Fruit fly (Drosophila melanogaster) whole organism, embryonic: ENCODE measurements around the gene RpL32.
A peak's percentile ranks its signal among the peaks of the same experiment; 100 is the strongest.

Source experiments
- Antp ChIP-seq: fragments of 200-800 bp; sonication (Bioruptor generic); optimal IDR thresholded peaks from 3 replicates; lab custom pipeline; 2016; ENCODE audit warnings: missing biosample characterization, missing genetic modification characterization
- CG11398 ChIP-seq: fragments of 200-800 bp; sonication (Bioruptor generic); optimal IDR thresholded peaks from 2 replicates; lab custom pipeline; 2016; ENCODE audit warnings: missing biosample characterization, missing genetic modification characterization
- CG11504 ChIP-seq: fragments of 200-800 bp; sonication (Bioruptor generic); optimal IDR thresholded peaks from 3 replicates; lab custom pipeline; 2019; ENCODE audit warnings: missing biosample characterization, mild to moderate bottlenecking, missing genetic modification characterization, moderate library complexity
- CG12299 ChIP-seq: fragments of 200-800 bp; sonication (Bioruptor generic); optimal IDR thresholded peaks from 2 replicates; lab custom pipeline; 2018; ENCODE audit warnings: missing biosample characterization, mild to moderate bottlenecking, missing genetic modification characterization
- CG14014 ChIP-seq: fragments of 200-800 bp; sonication (Bioruptor generic); IDR thresholded peaks from 2 replicates; pipeline ENCODE4 v1.3.6; 2022; ENCODE audit warnings: missing biosample characterization, missing genetic modification characterization
- CG17802 ChIP-seq: fragments of 200-800 bp; sonication (Bioruptor generic); optimal IDR thresholded peaks from 2 replicates; lab custom pipeline; 2018; ENCODE audit warnings: missing biosample characterization, mild to moderate bottlenecking, missing genetic modification characterization, moderate library complexity
- CG18262 ChIP-seq: fragments of 200-800 bp; optimal IDR thresholded peaks from 3 replicates; lab custom pipeline; 2019; ENCODE audit warnings: missing biosample characterization, mild to moderate bottlenecking, missing genetic modification characterization, moderate library complexity
- CG18599 ChIP-seq: fragments of 200-800 bp; sonication (Bioruptor generic); optimal IDR thresholded peaks from 3 replicates; lab custom pipeline; 2017; ENCODE audit warnings: missing biosample characterization, missing genetic modification characterization, mild to moderate bottlenecking, moderate library complexity, missing genetic modification reagents
- CG2116 ChIP-seq: fragments of 200-800 bp; sonication (Bioruptor generic); optimal IDR thresholded peaks from 3 replicates; lab custom pipeline; 2018; ENCODE audit warnings: missing biosample characterization, mild to moderate bottlenecking, missing genetic modification characterization
- CG32532 ChIP-seq: fragments of 200-800 bp; sonication (Bioruptor generic); IDR thresholded peaks from 2 replicates; pipeline ENCODE4 v1.3.6; 2022; ENCODE audit warnings: missing biosample characterization, missing genetic modification characterization
- CG3838 ChIP-seq: fragments of 200-800 bp; sonication (Bioruptor generic); optimal IDR thresholded peaks from 3 replicates; lab custom pipeline; 2016; ENCODE audit warnings: missing biosample characterization, missing genetic modification characterization
- CG4360 ChIP-seq: fragments of 200-800 bp; sonication (Bioruptor generic); IDR thresholded peaks from 2 replicates; pipeline ENCODE4 v1.3.6; 2022; ENCODE audit warnings: missing biosample characterization, missing genetic modification characterization
- CG4404 ChIP-seq: fragments of 200-800 bp; sonication (Bioruptor generic); IDR thresholded peaks from 2 replicates; pipeline ENCODE4 v1.3.6; 2022; ENCODE audit warnings: missing biosample characterization, missing genetic modification characterization
- CG6654 ChIP-seq: fragments of 200-800 bp; sonication (Bioruptor generic); optimal IDR thresholded peaks from 2 replicates; lab custom pipeline; 2017; ENCODE audit warnings: missing biosample characterization, mild to moderate bottlenecking, missing genetic modification characterization
- CG6791 ChIP-seq: fragments of 200-800 bp; sonication (Bioruptor generic); IDR thresholded peaks from 3 replicates; pipeline ENCODE4 v1.3.6; 2022; ENCODE audit warnings: missing biosample characterization, missing genetic modification characterization; ENCODE audit not compliant: partially characterized antibody
- CG6854 ChIP-seq: fragments of 200-800 bp; sonication (Bioruptor generic); optimal IDR thresholded peaks from 3 replicates; lab custom pipeline; 2017; ENCODE audit warnings: missing biosample characterization, mild to moderate bottlenecking, missing genetic modification characterization
- CG7372 ChIP-seq: fragments of 200-800 bp; sonication (Bioruptor generic); IDR thresholded peaks from 2 replicates; pipeline ENCODE4 v1.3.6; 2022; ENCODE audit warnings: missing biosample characterization, missing genetic modification characterization
- CG7928 ChIP-seq: fragments of 200-800 bp; sonication (Bioruptor generic); optimal IDR thresholded peaks from 2 replicates; lab custom pipeline; 2017; ENCODE audit warnings: missing biosample characterization, mild to moderate bottlenecking, missing genetic modification characterization
- CG8765 ChIP-seq: fragments of 200-800 bp; sonication (Bioruptor generic); IDR thresholded peaks from 2 replicates; pipeline ENCODE4 v1.3.6; 2022; ENCODE audit warnings: missing biosample characterization, missing genetic modification characterization
- CG8924 ChIP-seq: fragments of 200-800 bp; optimal IDR thresholded peaks from 3 replicates; lab custom pipeline; 2019; ENCODE audit warnings: missing biosample characterization, mild to moderate bottlenecking, missing genetic modification characterization, moderate library complexity
- Dll ChIP-seq: fragments of 200-800 bp; sonication (Bioruptor generic); IDR thresholded peaks from 4 replicates; pipeline ENCODE4 v1.3.6; 2022; ENCODE audit warnings: missing biosample characterization, missing genetic modification characterization; ENCODE audit not compliant: partially characterized antibody
- Gug ChIP-seq: fragments of 200-800 bp; sonication (Bioruptor generic); IDR thresholded peaks from 4 replicates; pipeline ENCODE4 v1.3.6; 2022; ENCODE audit warnings: missing biosample characterization, missing genetic modification characterization
- HLH4C ChIP-seq: fragments of 200-800 bp; sonication (Bioruptor generic); IDR thresholded peaks from 3 replicates; pipeline ENCODE4 v1.3.6; 2022; ENCODE audit warnings: missing biosample characterization, missing genetic modification characterization; ENCODE audit not compliant: partially characterized antibody
- Meics ChIP-seq: fragments of 200-800 bp; sonication (Bioruptor generic); optimal IDR thresholded peaks from 2 replicates; lab custom pipeline; 2017; ENCODE audit warnings: missing biosample characterization, mild to moderate bottlenecking, missing genetic modification characterization
- Mrtf ChIP-seq: fragments of 200-800 bp; sonication (Bioruptor generic); IDR thresholded peaks from 3 replicates; pipeline ENCODE4 v1.3.6; 2022; ENCODE audit warnings: missing biosample characterization, missing genetic modification characterization
- Myb ChIP-seq: fragments of 200-800 bp; sonication (Bioruptor generic); optimal IDR thresholded peaks from 2 replicates; lab custom pipeline; 2016; ENCODE audit warnings: missing biosample characterization, missing genetic modification characterization
- Optix ChIP-seq: fragments of 200-800 bp; sonication (Bioruptor generic); IDR thresholded peaks from 3 replicates; pipeline ENCODE4 v1.3.6; 2022; ENCODE audit warnings: missing biosample characterization, missing genetic modification characterization
- Pdp1 ChIP-seq, 2 experiments: fragments of 200-800 bp; sonication (Bioruptor generic); optimal IDR thresholded peaks; 3 replicates each; lab custom pipeline; 2016; ENCODE audit warnings: missing biosample characterization in 2 of 2, missing genetic modification characterization in 2 of 2, mild to moderate bottlenecking in 1 of 2, moderate library complexity in 1 of 2
- Tbp ChIP-seq: fragments of >200 bp; optimal IDR thresholded peaks from 2 replicates; lab custom pipeline; 2018; ENCODE audit warnings: missing biosample characterization, missing genetic modification characterization
- abd-A ChIP-seq: fragments of 200-800 bp; sonication (Bioruptor generic); optimal IDR thresholded peaks from 3 replicates; lab custom pipeline; 2019; ENCODE audit warnings: missing biosample characterization, mild to moderate bottlenecking, missing genetic modification characterization, moderate library complexity
- bbx ChIP-seq: fragments of 200-800 bp; sonication (Bioruptor generic); IDR thresholded peaks from 2 replicates; pipeline ENCODE4 v1.3.6; 2022; ENCODE audit warnings: missing biosample characterization, missing genetic modification characterization; ENCODE audit not compliant: partially characterized antibody
- chinmo ChIP-seq: fragments of 200-800 bp; sonication (Bioruptor generic); IDR thresholded peaks from 4 replicates; pipeline ENCODE4 v1.3.6; 2022; ENCODE audit warnings: missing biosample characterization, missing genetic modification characterization; ENCODE audit not compliant: partially characterized antibody
- chn ChIP-seq: fragments of 200-800 bp; sonication (Bioruptor generic); optimal IDR thresholded peaks from 2 replicates; lab custom pipeline; 2016; ENCODE audit warnings: missing biosample characterization, missing genetic modification characterization
- crol ChIP-seq: fragments of 200-800 bp; sonication (Bioruptor generic); IDR thresholded peaks from 2 replicates; pipeline ENCODE4 v1.3.6; 2022; ENCODE audit warnings: missing biosample characterization, missing genetic modification characterization
- ftz-f1 ChIP-seq: fragments of 200-800 bp; sonication (Bioruptor generic); optimal IDR thresholded peaks from 2 replicates; lab custom pipeline; 2016; ENCODE audit warnings: missing biosample characterization, missing genetic modification characterization
- grau ChIP-seq: fragments of 200-800 bp; optimal IDR thresholded peaks from 3 replicates; lab custom pipeline; 2019; ENCODE audit warnings: missing biosample characterization, mild to moderate bottlenecking, missing genetic modification characterization, moderate library complexity
- nerfin-2 ChIP-seq: fragments of 200-800 bp; sonication (Bioruptor generic); IDR thresholded peaks from 2 replicates; pipeline ENCODE4 v1.3.6; 2022; ENCODE audit warnings: missing biosample characterization, missing genetic modification characterization; ENCODE audit not compliant: partially characterized antibody
- otp ChIP-seq: fragments of 200-800 bp; sonication (Bioruptor generic); IDR thresholded peaks from 3 replicates; pipeline ENCODE4, ENCODE4 v1.3.6; 2022; ENCODE audit warnings: missing biosample characterization, missing genetic modification characterization
- pan ChIP-seq, 4 experiments: fragments of >200 bp in 3 of 4; fragments of 200-800 bp in 1 of 4; sonication (Bioruptor generic) in 1 of 4; optimal IDR thresholded peaks in 3 of 4; IDR thresholded peaks in 1 of 4; 2 replicates each; pipeline versions ENCODE4 v1.3.6 to Lab custom; 2017 to 2022; ENCODE audit warnings: missing biosample characterization in 2 of 4, missing genetic modification characterization in 2 of 4, mixed read lengths in 1 of 4
- sd ChIP-seq: fragments of 200-800 bp; sonication (Bioruptor generic); optimal IDR thresholded peaks from 3 replicates; lab custom pipeline; 2018; ENCODE audit warnings: missing biosample characterization, mild to moderate bottlenecking, missing genetic modification characterization, moderate library complexity
- slp2 ChIP-seq: fragments of 200-800 bp; sonication (Bioruptor generic); optimal IDR thresholded peaks from 2 replicates; lab custom pipeline; 2016; ENCODE audit warnings: missing biosample characterization, missing genetic modification characterization

The RpL32 gene

dm6 chr3R:30060451-30061153 is 14.6 kb upstream of the RpL32 start (continued):
- TF ChIP-seq bbx (GFP tag; lab: Robert Waterston, UW) = peak; percentile 47; the same call in 1 of the 2 replicates
- no peak for TF ChIP-seq CG4404 (GFP tag; lab: Robert Waterston, UW)
- no peak for TF ChIP-seq Myb (GFP tag; lab: Kevin White, UChicago)
- no peak for TF ChIP-seq CG18599
- no peak for TF ChIP-seq slp2 (GFP tag; lab: Kevin White, UChicago)
- no peak for TF ChIP-seq Antp (GFP tag; lab: Kevin White, UChicago)
- no peak for TF ChIP-seq Mrtf (GFP tag; lab: Robert Waterston, UW)
- TF ChIP-seq CG3838 (GFP tag; lab: Kevin White, UChicago) = no peak
- no peak for TF ChIP-seq Tbp (GFP tag; lab: Kevin White, UChicago)
- no peak for TF ChIP-seq CG11398 (GFP tag; lab: Kevin White, UChicago)
- TF ChIP-seq abd-A (tag; lab: Kevin White, UChicago) = peak; percentile 90
- TF ChIP-seq CG32532 (GFP tag; lab: Robert Waterston, UW) = no peak
- TF ChIP-seq CG12299 (tag; lab: Kevin White, UChicago) = no peak
- no peak for TF ChIP-seq Meics (GFP tag; lab: Kevin White, UChicago)
- no peak for TF ChIP-seq chn (GFP tag; lab: Kevin White, UChicago)
- no peak for TF ChIP-seq CG7928 (GFP tag; lab: Kevin White, UChicago)
- TF ChIP-seq Dll (GFP tag; lab: Robert Waterston, UW) = 0 out of 4 replicates have a peak, but pooled peaks have one; percentile 18
- peak in 1 of 2 experiments; percentile 88 for TF ChIP-seq Pdp1 (GFP tag; optimal IDR thresholded peaks at IDR 0.05; lab: Kevin White, UChicago)
- TF ChIP-seq Optix (GFP tag; lab: Robert Waterston, UW) = no peak
- peak; percentile 64; the same call in 1 of the 3 replicates for TF ChIP-seq CG6791 (GFP tag; lab: Robert Waterston, UW)
- TF ChIP-seq otp (GFP tag; lab: Robert Waterston, UW) = 0 out of 3 replicates have a peak, but pooled peaks have one; percentile 39
- TF ChIP-seq CG6854 (GFP tag; lab: Kevin White, UChicago) = no peak
- no peak for TF ChIP-seq CG6654 (GFP tag; lab: Kevin White, UChicago)
- no peak for TF ChIP-seq CG14014 (GFP tag; lab: Robert Waterston, UW)
- TF ChIP-seq ftz-f1 (GFP tag; lab: Kevin White, UChicago) = peak; percentile 52
- peak; percentile 83 for TF ChIP-seq sd (tag; lab: Kevin White, UChicago)
- no peak for TF ChIP-seq CG17802 (tag; lab: Kevin White, UChicago)
- TF ChIP-seq CG8924 (tag; lab: Kevin White, UChicago) = no peak
- TF ChIP-seq CG8765 = no peak
- no peak for TF ChIP-seq CG11504
- TF ChIP-seq CG7372 (GFP tag; lab: Robert Waterston, UW) = no peak
- TF ChIP-seq CG18262 (tag; lab: Kevin White, UChicago) = no peak
- peak; percentile 86 for TF ChIP-seq CG4360 (GFP tag; lab: Robert Waterston, UW)
- TF ChIP-seq pan (optimal IDR thresholded peaks at IDR 0.05; lab: Kevin White, UChicago) = no peak
- peak in 1 of 2 experiments; percentile 30 for TF ChIP-seq pan (GFP tag; optimal IDR thresholded peaks at IDR 0.05 in 1 of 2, IDR thresholded peaks at IDR 0.05 in 1 of 2)
- TF ChIP-seq grau (tag; lab: Kevin White, UChicago) = peak; percentile 81
- TF ChIP-seq chinmo (GFP tag; lab: Robert Waterston, UW) = peak; percentile 96
- TF ChIP-seq nerfin-2 (GFP tag; lab: Robert Waterston, UW) = peak; percentile 47; the same call in 1 of the 2 replicates
- TF ChIP-seq HLH4C = peak; percentile 50; the same call in 2 of the 3 replicates
- peak; percentile 94 for TF ChIP-seq crol (GFP tag; lab: Robert Waterston, UW)
- no peak for TF ChIP-seq Gug (GFP tag; lab: Robert Waterston, UW)
- TF ChIP-seq CG2116 = peak; percentile 19
